Worm (Caenorhabditis elegans) whole organism, early embryonic: Measurements from ENCODE around the gene gst-4.

Experiments
- B0310.2 ChIP-seq: sonication (generic microtip); optimal IDR thresholded peaks from 2 replicates; lab custom pipeline; 2016; ENCODE audit warnings: mild to moderate bottlenecking, missing genetic modification characterization, missing compliant biosample characterization
- aly-1 ChIP-seq: sonication (generic microtip); optimal IDR thresholded peaks from 2 replicates; lab custom pipeline; 2016; ENCODE audit warnings: missing genetic modification characterization, missing compliant biosample characterization
- ama-1 ChIP-seq: fragments of 150-350 bp; optimal IDR thresholded peaks from 2 replicates; lab custom pipeline; 2014
- ets-7 ChIP-seq: sonication (generic microtip); optimal IDR thresholded peaks from 2 replicates; lab custom pipeline; 2016; ENCODE audit warnings: missing genotype, missing genetic modification characterization, missing compliant biosample characterization
- hmg-4 ChIP-seq: fragments of 200-800 bp; sonication (Bioruptor generic); optimal IDR thresholded peaks from 2 replicates; lab custom pipeline; 2018; ENCODE audit warnings: mild to moderate bottlenecking, missing genetic modification characterization, missing compliant biosample characterization

ce11 chrIV:10115142-10115541 is 26.9 kb upstream of the gst-4 start, which contains the start of gene C04G2.10:
- TF ChIP-seq ets-7: no peak
- no peak for TF ChIP-seq B0310.2 (tag; lab: Kevin White, UChicago)
- no peak for TF ChIP-seq aly-1
- TF ChIP-seq ama-1 (lab: Kevin White, UChicago): no peak
- TF ChIP-seq hmg-4 (GFP tag; lab: Kevin White, UChicago): no peak
